Worm (Caenorhabditis elegans): Measurements from ENCODE around the gene wee-1.3.

wee-1.3 gene

ce11 chrII:9713083-9713482 is 3.2 kb downstream of the wee-1.3 start (continued):
- no peak for TF ChIP-seq ztf-7 (tag; optimal IDR thresholded peaks at IDR 0.05)
- TF ChIP-seq hif-1 (tag; optimal IDR thresholded peaks at IDR 0.05) = no peak
- no peak for TF ChIP-seq snpc-1.2 (GFP tag; IDR thresholded peaks at IDR 0.05)
- TF ChIP-seq lin-13 (GFP tag; optimal IDR thresholded peaks at IDR 0.05) = no peak
- TF ChIP-seq nhr-48 (tag; optimal IDR thresholded peaks at IDR 0.05) = no peak
- TF ChIP-seq mes-2 (tag; optimal IDR thresholded peaks at IDR 0.05; ENCODE audit: poor library complexity, severe bottlenecking) = peak; percentile 59
- no peak for TF ChIP-seq nhr-6 (tag; optimal IDR thresholded peaks at IDR 0.05)
- no peak for TF ChIP-seq snpc-4 (tag; optimal IDR thresholded peaks at IDR 0.05)
- TF ChIP-seq Y105C5A.15 (GFP tag; IDR thresholded peaks at IDR 0.05) = no peak
- no peak for TF ChIP-seq hmg-1.1 (GFP tag; IDR thresholded peaks at IDR 0.05)
- no peak for TF ChIP-seq mxl-2 (GFP tag; conservative IDR thresholded peaks at IDR 0.05)
- TF ChIP-seq arid-1 (GFP tag; conservative IDR thresholded peaks at IDR 0.05) = no peak
- no peak for TF ChIP-seq zfp-3 (GFP tag; conservative IDR thresholded peaks at IDR 0.05)
- TF ChIP-seq nhr-28 (tag; optimal IDR thresholded peaks at IDR 0.05) = no peak
- no peak for TF ChIP-seq zip-11 (GFP tag; IDR thresholded peaks at IDR 0.05)
- no peak for TF ChIP-seq nhr-42 (GFP tag; IDR thresholded peaks at IDR 0.05)
- TF ChIP-seq nhr-76 (tag; optimal IDR thresholded peaks at IDR 0.05) = no peak
- TF ChIP-seq nhr-237 (tag; optimal IDR thresholded peaks at IDR 0.05) = no peak
- no peak for TF ChIP-seq dve-1 (tag; optimal IDR thresholded peaks at IDR 0.05; ENCODE audit: insufficient read depth)
- no peak for TF ChIP-seq sdz-12 (GFP tag; optimal IDR thresholded peaks at IDR 0.05)
- no peak for TF ChIP-seq F10B5.3 (tag; optimal IDR thresholded peaks at IDR 0.05)
- TF ChIP-seq F49E8.2 (tag; optimal IDR thresholded peaks at IDR 0.05; ENCODE audit: borderline replicate concordance) = no peak
- TF ChIP-seq gei-8 (GFP tag; optimal IDR thresholded peaks at IDR 0.05) = no peak
- peak in 1 of 2 experiments; percentile 42 for TF ChIP-seq lsy-2 (tag; optimal IDR thresholded peaks at IDR 0.05)
- no peak for TF ChIP-seq ceh-28 (tag; optimal IDR thresholded peaks at IDR 0.05)
- no peak for TF ChIP-seq ces-1 (GFP tag; optimal IDR thresholded peaks at IDR 0.05)

- TF ChIP-seq lin-13 (GFP tag; optimal IDR thresholded peaks at IDR 0.05) = no peak
- TF ChIP-seq fos-1 (tag; optimal IDR thresholded peaks at IDR 0.05) = no peak
- TF ChIP-seq D1046.2 (GFP tag; IDR thresholded peaks at IDR 0.05) = no peak
These were observed 7.4 kb downstream of the wee-1.3 start, which contains the start of gene glt-5 for ce11 chrII:9708835-9709299. glt-5 (minus strand) TSS chrII:9708885.

ce11 chrII:9706207-9706606 is 10.1 kb downstream of the wee-1.3 start, which contains the start of gene Y53C12A.3:
Y53C12A.3 (minus strand) TSS chrII:9706240.
- TF ChIP-seq set-16 (GFP tag; IDR thresholded peaks at IDR 0.05) (no peak), T20F7.1 (GFP tag; optimal IDR thresholded peaks at IDR 0.05) (peak; percentile 34), nhr-237 (tag; optimal IDR thresholded peaks at IDR 0.05) (no peak), mxl-3 (GFP tag; optimal IDR thresholded peaks at IDR 0.05) (no peak), nhr-28 (tag; optimal IDR thresholded peaks at IDR 0.05) (peak; percentile 6), lin-15B (tag; optimal IDR thresholded peaks at IDR 0.05) (no peak), dpl-1 (GFP tag; optimal IDR thresholded peaks at IDR 0.05) (peak; percentile 89), daf-12 (tag; optimal IDR thresholded peaks at IDR 0.05) (no peak), ctbp-1 (GFP tag; IDR thresholded peaks at IDR 0.05) (no peak), ceh-32 (tag; optimal IDR thresholded peaks at IDR 0.05; ENCODE audit: poor library complexity) (no peak), lin-29 (GFP tag; IDR thresholded peaks at IDR 0.05) (no peak), ZK337.2 (GFP tag; IDR thresholded peaks at IDR 0.05) (no peak), mxl-2 (GFP tag; conservative IDR thresholded peaks at IDR 0.05) (no peak), lin-13 (GFP tag; optimal IDR thresholded peaks at IDR 0.05) (no peak), nhr-6 (tag; optimal IDR thresholded peaks at IDR 0.05) (peak; percentile 18), hmg-1.1 (GFP tag; IDR thresholded peaks at IDR 0.05) (no peak), nhr-41 (GFP tag; IDR thresholded peaks at IDR 0.05) (no peak), T26A8.4 (GFP tag; IDR thresholded peaks at IDR 0.05) (no peak), gei-8 (GFP tag; optimal IDR thresholded peaks at IDR 0.05) (no peak), nhr-102 (tag; optimal IDR thresholded peaks at IDR 0.05) (no peak), cey-2 (tag; optimal IDR thresholded peaks at IDR 0.05; ENCODE audit: borderline replicate concordance, insufficient read depth) (no peak), nhr-77 (tag; optimal IDR thresholded peaks at IDR 0.05) (no peak), mep-1 (tag; optimal IDR thresholded peaks at IDR 0.05) (peak; percentile 12), Y105C5A.15 (GFP tag; IDR thresholded peaks at IDR 0.05) (no peak), lin-38 (GFP tag; IDR thresholded peaks at IDR 0.05) (peak; percentile 88), R02D3.7 (tag; optimal IDR thresholded peaks at IDR 0.05) (no peak), dmd-8 (GFP tag; IDR thresholded peaks at IDR 0.05) (no peak), saeg-2 (GFP tag; IDR thresholded peaks at IDR 0.05) (no peak)

All from whole organism, L4 larva.